Worm (Caenorhabditis elegans) whole organism, L4 larva: ENCODE data around the gene Y34B4A.7.

ENCODE experiments used
- F26F4.8 ChIP-seq: fragments of 200-800 bp; sonication (Bioruptor generic); conservative IDR thresholded peaks from 2 replicates; pipeline ENCODE4 v1.3.6; 2022; ENCODE audit warnings: missing genetic modification characterization, missing compliant biosample characterization
- F49E8.2 ChIP-seq: sonication (generic microtip); optimal IDR thresholded peaks from 2 replicates; lab custom pipeline; 2016; ENCODE audit warnings: missing compliant biosample characterization, mild to moderate bottlenecking, missing genetic modification characterization, borderline replicate concordance
- daf-12 ChIP-seq: fragments of 150-350 bp; optimal IDR thresholded peaks from 2 replicates; lab custom pipeline; 2014; ENCODE audit warnings: missing biosample characterization, missing genetic modification reagents, missing genetic modification characterization
- daf-16 ChIP-seq, 3 experiments: sonication (generic microtip); optimal IDR thresholded peaks; 2 replicates each; lab custom pipeline; 2016 to 2017; ENCODE audit warnings: missing genetic modification characterization in 3 of 3, missing genetic modification reagents in 3 of 3, mild to moderate bottlenecking in 2 of 3, missing compliant biosample characterization in 2 of 3, missing biosample characterization in 1 of 3, moderate library complexity in 1 of 3
- dmd-9 ChIP-seq: fragments of 200-800 bp; sonication (Bioruptor generic); IDR thresholded peaks from 2 replicates; pipeline ENCODE4 v1.3.6; 2022; ENCODE audit warnings: missing genetic modification reagents, missing genetic modification characterization, missing compliant biosample characterization
- dpl-1 ChIP-seq: fragments of 150-350 bp; optimal IDR thresholded peaks from 2 replicates; lab custom pipeline; 2014; ENCODE audit warnings: missing biosample characterization, missing genetic modification reagents, missing genetic modification characterization
- dve-1 ChIP-seq: sonication (generic microtip); optimal IDR thresholded peaks from 2 replicates; lab custom pipeline; 2017; ENCODE audit warnings: antibody characterized with exemption, mild to moderate bottlenecking, missing genetic modification characterization, missing compliant biosample characterization; ENCODE audit not compliant: insufficient read depth
- madf-9 ChIP-seq: fragments of 200-800 bp; sonication (Bioruptor generic); conservative IDR thresholded peaks from 2 replicates; pipeline ENCODE4 v1.3.6; 2022; ENCODE audit warnings: missing genetic modification reagents, missing genetic modification characterization, missing compliant biosample characterization
- nhr-111 ChIP-seq: fragments of 200-800 bp; sonication (Bioruptor generic); optimal IDR thresholded peaks from 2 replicates; lab custom pipeline; 2018; ENCODE audit warnings: mild to moderate bottlenecking, missing genetic modification characterization, missing compliant biosample characterization
- unc-130 ChIP-seq: sonication (generic microtip); optimal IDR thresholded peaks from 2 replicates; lab custom pipeline; 2016; ENCODE audit warnings: missing genetic modification reagents, missing genetic modification characterization, missing compliant biosample characterization
- zfp-3 ChIP-seq: fragments of 200-800 bp; sonication (Bioruptor generic); conservative IDR thresholded peaks from 2 replicates; pipeline ENCODE4 v1.3.6; 2022; ENCODE audit warnings: missing genetic modification reagents, missing genetic modification characterization, missing compliant biosample characterization

ce11 chrX:5205561-5205960 lies 38.6 kb upstream of the Y34B4A.7 start, which contains the start of gene H28G03.2:
- TF ChIP-seq dve-1 (tag; lab: Kevin White, UChicago) (no peak), madf-9 (no peak), unc-130 (no peak), daf-12 (tag; lab: Kevin White, UChicago) (no peak), dpl-1 (GFP tag; lab: Kevin White, UChicago) (no peak), zfp-3 (GFP tag; lab: Robert Waterston, UW) (no peak), F26F4.8 (no peak), dmd-9 (GFP tag; lab: Robert Waterston, UW) (no peak), daf-16 (GFP tag; optimal IDR thresholded peaks at IDR 0.05; lab: Kevin White, UChicago) (no peak), daf-16 (tag; optimal IDR thresholded peaks at IDR 0.05; lab: Kevin White, UChicago) (peak; percentile 30), F49E8.2 (no peak), nhr-111 (GFP tag; lab: Kevin White, UChicago) (no peak)
